Worm (Caenorhabditis elegans): ENCODE measurements around the gene fut-4.

The fut-4 gene

DNA sequence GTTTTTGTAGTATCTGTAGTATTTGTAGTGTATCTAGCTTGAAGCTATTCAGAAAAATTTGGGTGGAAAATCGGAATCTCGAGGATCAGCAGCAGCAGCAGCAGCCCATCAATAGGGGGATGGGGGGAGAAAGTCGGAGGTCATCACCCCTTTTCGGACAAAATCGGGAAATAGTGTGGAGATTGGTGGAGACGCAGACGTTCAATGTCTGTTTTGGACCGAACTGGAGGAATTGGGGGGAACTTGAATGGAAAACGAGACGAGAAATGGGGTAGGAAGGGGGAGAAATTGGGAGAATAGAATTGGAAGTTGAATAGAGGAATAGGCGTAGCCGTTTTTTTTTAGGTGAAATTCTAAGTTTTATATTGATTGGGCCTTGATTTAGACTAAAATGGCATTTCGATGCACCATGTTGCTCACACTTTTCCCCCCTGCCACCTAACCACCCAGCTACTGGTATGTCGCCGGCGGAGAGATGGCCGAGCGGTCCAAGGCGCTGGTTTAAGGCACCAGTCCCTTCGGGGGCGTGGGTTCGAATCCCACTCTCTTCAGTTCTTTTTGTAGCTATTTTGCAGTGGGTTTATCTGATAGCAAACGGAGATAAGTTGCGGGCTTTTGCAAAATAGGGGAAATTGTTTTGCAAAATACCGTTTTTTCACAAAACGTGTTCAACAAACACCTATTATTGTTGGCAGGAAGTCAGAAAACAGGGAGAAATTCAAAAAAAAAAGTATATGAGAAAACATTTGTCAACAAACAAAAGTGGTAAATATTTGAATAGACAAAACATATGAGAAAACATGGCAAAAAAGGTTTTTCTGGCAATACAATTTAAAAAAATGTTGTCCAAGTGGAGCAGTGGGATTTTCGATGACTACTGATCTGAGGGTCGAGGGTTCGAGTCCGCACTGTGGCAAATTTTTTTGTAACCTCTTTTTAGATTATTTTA, 37.8 kb upstream of the fut-4 start (continued):
- TF ChIP-seq lin-38 (GFP tag; IDR thresholded peaks at IDR 0.05) (peak; percentile 66), nhr-11 (tag; optimal IDR thresholded peaks at IDR 0.05) (no peak), lin-29 (GFP tag; IDR thresholded peaks at IDR 0.05) (no peak), dmd-6 (GFP tag; IDR thresholded peaks at IDR 0.05) (peak; percentile 31), nhr-237 (tag; optimal IDR thresholded peaks at IDR 0.05) (no peak), mdt-29 (GFP tag; IDR thresholded peaks at IDR 0.05) (peak; percentile 25; the same call in 1 of the 2 replicates), unc-39 (tag; optimal IDR thresholded peaks at IDR 0.05) (no peak), spr-3 (GFP tag; optimal IDR thresholded peaks at IDR 0.05) (no peak), fkh-10 (GFP tag; optimal IDR thresholded peaks at IDR 0.05) (no peak), unc-62 (GFP tag; optimal IDR thresholded peaks at IDR 0.05 in 1 of 2) (peak in 1 of 2 experiments; percentile 42), unc-62 (tag; optimal IDR thresholded peaks at IDR 0.05) (no peak), ctbp-1 (GFP tag; IDR thresholded peaks at IDR 0.05) (no peak), pqm-1 (tag; optimal IDR thresholded peaks at IDR 0.05) (no peak), lin-39 (tag; optimal IDR thresholded peaks at IDR 0.05) (no peak), daf-16 (GFP tag; optimal IDR thresholded peaks at IDR 0.05) (peak in 1 of 2 experiments; percentile 26), daf-16 (tag; optimal IDR thresholded peaks at IDR 0.05) (peak; percentile 2), F44E2.7 (GFP tag; IDR thresholded peaks at IDR 0.05) (no peak), D1046.2 (GFP tag; IDR thresholded peaks at IDR 0.05) (0 out of 2 replicates have a peak, but pooled peaks have one; percentile 46), aha-1 (tag) (no peak), nhr-102 (tag; optimal IDR thresholded peaks at IDR 0.05) (peak; percentile 36), fos-1 (tag; optimal IDR thresholded peaks at IDR 0.05) (no peak), ZK337.2 (GFP tag; IDR thresholded peaks at IDR 0.05) (no peak), zag-1 (tag; optimal IDR thresholded peaks at IDR 0.05) (no peak), dpl-1 (GFP tag; optimal IDR thresholded peaks at IDR 0.05) (no peak), nhr-25 (tag; optimal IDR thresholded peaks at IDR 0.05; ENCODE audit: borderline replicate concordance, insufficient read depth) (no peak), Y75B8A.6 (GFP tag; IDR thresholded peaks at IDR 0.05) (no peak), Y5F2A.4 (GFP tag; optimal IDR thresholded peaks at IDR 0.05) (no peak), vab-7 (GFP tag; IDR thresholded peaks at IDR 0.05) (peak; percentile 65), pha-4 (GFP tag; IDR thresholded peaks at IDR 0.05) (peak; percentile 65; the same call in 1 of the 2 replicates), pha-4 (tag; optimal IDR thresholded peaks at IDR 0.05) (no peak), set-16 (GFP tag; IDR thresholded peaks at IDR 0.05) (peak; percentile 54), nhr-77 (tag; optimal IDR thresholded peaks at IDR 0.05) (no peak), ceh-20 (GFP tag; IDR thresholded peaks at IDR 0.05) (no peak), mes-2 (tag; optimal IDR thresholded peaks at IDR 0.05; ENCODE audit: poor library complexity, severe bottlenecking) (peak; percentile 5), dmd-8 (GFP tag; IDR thresholded peaks at IDR 0.05) (peak; percentile 79; the same call in 1 of the 2 replicates), T20F7.1 (GFP tag; optimal IDR thresholded peaks at IDR 0.05) (no peak), nhr-48 (tag; optimal IDR thresholded peaks at IDR 0.05) (no peak), tra-1 (GFP tag; IDR thresholded peaks at IDR 0.05) (0 out of 2 replicates have a peak, but pooled peaks have one; percentile 40), T26A8.4 (GFP tag; IDR thresholded peaks at IDR 0.05) (0 out of 2 replicates have a peak, but pooled peaks have one; percentile 28), nhr-111 (GFP tag; optimal IDR thresholded peaks at IDR 0.05) (peak; percentile 3), F49E8.2 (tag; optimal IDR thresholded peaks at IDR 0.05; ENCODE audit: borderline replicate concordance) (no peak), lin-15B (tag; optimal IDR thresholded peaks at IDR 0.05) (no peak), mxl-3 (GFP tag; optimal IDR thresholded peaks at IDR 0.05) (no peak), F26F4.8 (GFP tag; conservative IDR thresholded peaks at IDR 0.05) (peak; percentile 53; the same call in 1 of the 2 replicates), dmd-9 (GFP tag; IDR thresholded peaks at IDR 0.05) (no peak), aly-2 (tag; optimal IDR thresholded peaks at IDR 0.05) (no peak), php-3 (GFP tag; IDR thresholded peaks at IDR 0.05) (0 out of 2 replicates have a peak, but pooled peaks have one; percentile 30), ztf-11 (tag; optimal IDR thresholded peaks at IDR 0.05) (no peak), hmg-1.1 (GFP tag; IDR thresholded peaks at IDR 0.05) (no peak), lin-13 (GFP tag; optimal IDR thresholded peaks at IDR 0.05) (no peak)
